Worm (Caenorhabditis elegans): ENCODE measurements around the gene C44H9.7.

DNA sequence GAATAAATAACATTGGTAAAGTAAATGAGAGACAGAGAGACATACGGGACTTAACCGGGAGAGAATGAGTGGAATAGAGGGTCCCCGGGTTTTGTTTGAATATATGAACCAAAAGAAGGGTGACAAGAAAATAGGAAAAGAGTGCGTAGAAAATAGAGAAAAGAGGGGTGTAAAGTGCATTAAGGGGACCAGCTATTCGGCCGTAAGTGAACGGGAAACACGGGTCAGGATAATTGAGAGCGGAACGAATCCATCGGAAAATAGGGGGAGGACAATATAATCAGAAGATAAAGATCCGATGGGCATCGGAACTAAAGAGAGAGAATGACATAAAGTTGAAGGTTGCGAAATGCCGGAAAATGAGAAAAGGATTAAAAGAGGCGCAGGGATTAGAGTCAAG is 42.7 kb upstream of the C44H9.7 start:
- no peak for TF ChIP-seq C08G9.2 (tag; optimal IDR thresholded peaks at IDR 0.05)
- no peak for TF ChIP-seq ama-1 (optimal IDR thresholded peaks at IDR 0.05)
- TF ChIP-seq ceh-2 (tag; optimal IDR thresholded peaks at IDR 0.05), result no peak
- no peak for TF ChIP-seq ahr-1 (tag; optimal IDR thresholded peaks at IDR 0.05)
- no peak for TF ChIP-seq lim-6 (tag; optimal IDR thresholded peaks at IDR 0.05)
- no peak for TF ChIP-seq zip-5 (tag; optimal IDR thresholded peaks at IDR 0.05)
- TF ChIP-seq nhr-11 (tag; optimal IDR thresholded peaks at IDR 0.05), result no peak
